Fruit fly (Drosophila melanogaster): ENCODE measurements around the gene prtp.

The prtp gene

dm6 chrX:11716731-11717326 is at the start of gene prtp:
Gene prtp (plus strand): TSS chrX:11716756.
- TF ChIP-seq toe (GFP tag; optimal IDR thresholded peaks at IDR 0.05): no peak
- TF ChIP-seq CG12768 (GFP tag; optimal IDR thresholded peaks at IDR 0.05): no peak
- TF ChIP-seq CG33017 (tag; optimal IDR thresholded peaks at IDR 0.05): no peak
- TF ChIP-seq CG7045 (GFP tag; optimal IDR thresholded peaks at IDR 0.05): no peak
- peak; percentile 71 for TF ChIP-seq CG14711 (tag; optimal IDR thresholded peaks at IDR 0.05)
- TF ChIP-seq bab1 (GFP tag; optimal IDR thresholded peaks at IDR 0.05): peak; percentile 30
- peak; percentile 54 for TF ChIP-seq Mnt (GFP tag; optimal IDR thresholded peaks at IDR 0.05)
- TF ChIP-seq CG7101 (tag; optimal IDR thresholded peaks at IDR 0.05): no peak
- peak; percentile 45 for TF ChIP-seq CG5204 (GFP tag; optimal IDR thresholded peaks at IDR 0.05)
- TF ChIP-seq pad (GFP tag; optimal IDR thresholded peaks at IDR 0.05): no peak
- TF ChIP-seq cic (GFP tag; optimal IDR thresholded peaks at IDR 0.05): no peak
- peak; percentile 15 for TF ChIP-seq Crg-1 (GFP tag; optimal IDR thresholded peaks at IDR 0.05)

- TF ChIP-seq CG33017 (tag; optimal IDR thresholded peaks at IDR 0.05) (no peak), CG7101 (tag; optimal IDR thresholded peaks at IDR 0.05) (peak; percentile 69), CG7045 (GFP tag; optimal IDR thresholded peaks at IDR 0.05) (peak; percentile 40), toe (GFP tag; optimal IDR thresholded peaks at IDR 0.05) (peak; percentile 52), Hr96 (GFP tag; optimal IDR thresholded peaks at IDR 0.05) (peak; percentile 55), kay (GFP tag; ENCODE audit: borderline replicate concordance) (peak; percentile 77), cnc (optimal IDR thresholded peaks at IDR 0.05) (no peak), Clk (GFP tag; optimal IDR thresholded peaks at IDR 0.05) (no peak), Crg-1 (GFP tag; optimal IDR thresholded peaks at IDR 0.05) (peak; percentile 56), CG1620 (GFP tag; optimal IDR thresholded peaks at IDR 0.05) (peak; percentile 73), cic (GFP tag; optimal IDR thresholded peaks at IDR 0.05) (no peak), CG14711 (tag; optimal IDR thresholded peaks at IDR 0.05) (peak; percentile 75), bab1 (GFP tag; optimal IDR thresholded peaks at IDR 0.05) (peak; percentile 62), CG5204 (GFP tag; optimal IDR thresholded peaks at IDR 0.05) (peak; percentile 37), ovo (GFP tag; optimal IDR thresholded peaks at IDR 0.05) (peak; percentile 0), CG11617 (GFP tag; optimal IDR thresholded peaks at IDR 0.05) (peak; percentile 82), tj (GFP tag; optimal IDR thresholded peaks at IDR 0.05) (peak; percentile 12), CG12768 (GFP tag; optimal IDR thresholded peaks at IDR 0.05) (no peak), Mnt (GFP tag; optimal IDR thresholded peaks at IDR 0.05) (peak; percentile 48), pad (GFP tag; optimal IDR thresholded peaks at IDR 0.05) (no peak)
These were observed 38.0 kb upstream of the prtp start, which contains the start of the genes Vlet and bif for dm6 chrX:11678539-11679040. Gene Vlet (minus strand): TSS chrX:11678589. Gene bif (plus strand): TSS chrX:11678970.

DNA sequence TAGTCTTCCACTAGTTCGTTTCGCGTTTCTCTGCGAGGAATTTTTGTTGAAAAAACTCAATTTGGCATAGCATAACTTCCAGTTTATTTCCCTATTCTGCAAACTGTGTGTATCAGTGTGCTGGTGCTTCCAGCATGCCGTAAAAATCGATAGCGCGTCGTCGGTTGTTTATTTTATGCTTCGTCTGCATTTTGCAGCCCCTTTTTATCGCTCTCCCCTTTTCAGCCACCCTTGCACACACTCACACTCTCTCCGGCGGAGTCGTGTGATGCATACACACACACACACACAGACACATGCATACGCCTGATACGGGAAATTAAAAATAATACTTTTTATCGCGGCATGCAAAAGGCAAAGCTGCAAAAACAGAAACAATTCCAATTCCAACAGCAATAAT is 37.1 kb upstream of the prtp start:
- TF ChIP-seq cic (GFP tag; optimal IDR thresholded peaks at IDR 0.05) (peak; percentile 15), CG12768 (GFP tag; optimal IDR thresholded peaks at IDR 0.05) (no peak), CG5204 (GFP tag; optimal IDR thresholded peaks at IDR 0.05) (no peak), CG14711 (tag; optimal IDR thresholded peaks at IDR 0.05) (no peak), tj (GFP tag; optimal IDR thresholded peaks at IDR 0.05) (peak; percentile 98), CG7101 (tag; optimal IDR thresholded peaks at IDR 0.05) (no peak), bab1 (GFP tag; optimal IDR thresholded peaks at IDR 0.05) (no peak), cnc (optimal IDR thresholded peaks at IDR 0.05) (no peak), ovo (GFP tag; optimal IDR thresholded peaks at IDR 0.05) (no peak), Clk (GFP tag; optimal IDR thresholded peaks at IDR 0.05) (no peak), Hr96 (GFP tag; optimal IDR thresholded peaks at IDR 0.05) (no peak), kay (GFP tag; ENCODE audit: borderline replicate concordance) (no peak), CG11617 (GFP tag; optimal IDR thresholded peaks at IDR 0.05) (no peak), CG33017 (tag; optimal IDR thresholded peaks at IDR 0.05) (no peak), Mnt (GFP tag; optimal IDR thresholded peaks at IDR 0.05) (peak; percentile 15), CG1620 (GFP tag; optimal IDR thresholded peaks at IDR 0.05) (no peak), CG7045 (GFP tag; optimal IDR thresholded peaks at IDR 0.05) (no peak), Crg-1 (GFP tag; optimal IDR thresholded peaks at IDR 0.05) (peak; percentile 1), pad (GFP tag; optimal IDR thresholded peaks at IDR 0.05) (peak; percentile 95), toe (GFP tag; optimal IDR thresholded peaks at IDR 0.05) (no peak)

- TF ChIP-seq tj (GFP tag; optimal IDR thresholded peaks at IDR 0.05) (peak; percentile 59), CG14711 (tag; optimal IDR thresholded peaks at IDR 0.05) (peak; percentile 9), CG12768 (GFP tag; optimal IDR thresholded peaks at IDR 0.05) (no peak), bab1 (GFP tag; optimal IDR thresholded peaks at IDR 0.05) (peak; percentile 74)
These were observed 36.2 kb upstream of the prtp start for dm6 chrX:11680405-11680804.

dm6 chrX:11681558-11682551 is 34.7 kb upstream of the prtp start:
- TF ChIP-seq kay (GFP tag; ENCODE audit: borderline replicate concordance) (no peak), tj (GFP tag; optimal IDR thresholded peaks at IDR 0.05) (peak; percentile 72), ovo (GFP tag; optimal IDR thresholded peaks at IDR 0.05) (peak; percentile 90), Clk (GFP tag; optimal IDR thresholded peaks at IDR 0.05) (no peak), cnc (optimal IDR thresholded peaks at IDR 0.05) (no peak), cic (GFP tag; optimal IDR thresholded peaks at IDR 0.05) (peak; percentile 11), CG1620 (GFP tag; optimal IDR thresholded peaks at IDR 0.05) (peak; percentile 54), toe (GFP tag; optimal IDR thresholded peaks at IDR 0.05) (peak; percentile 35), CG7045 (GFP tag; optimal IDR thresholded peaks at IDR 0.05) (no peak), Mnt (GFP tag; optimal IDR thresholded peaks at IDR 0.05) (peak; percentile 69), CG7101 (tag; optimal IDR thresholded peaks at IDR 0.05) (peak; percentile 70), CG33017 (tag; optimal IDR thresholded peaks at IDR 0.05) (no peak), pad (GFP tag; optimal IDR thresholded peaks at IDR 0.05) (peak; percentile 97), CG12768 (GFP tag; optimal IDR thresholded peaks at IDR 0.05) (peak; percentile 18), Hr96 (GFP tag; optimal IDR thresholded peaks at IDR 0.05) (peak; percentile 71), CG14711 (tag; optimal IDR thresholded peaks at IDR 0.05) (peak; percentile 95), CG11617 (GFP tag; optimal IDR thresholded peaks at IDR 0.05) (peak; percentile 49), Crg-1 (GFP tag; optimal IDR thresholded peaks at IDR 0.05) (peak; percentile 53), CG5204 (GFP tag; optimal IDR thresholded peaks at IDR 0.05) (no peak), bab1 (GFP tag; optimal IDR thresholded peaks at IDR 0.05) (peak; percentile 76)
